Fruit fly (Drosophila melanogaster) whole organism, prepupa: ENCODE measurements around the gene path.

ENCODE experiments used
- Blimp-1 ChIP-seq: fragments of 200-800 bp; sonication (Bioruptor generic); optimal IDR thresholded peaks from 3 replicates; lab custom pipeline; 2017; ENCODE audit warnings: missing biosample characterization, missing genetic modification characterization, mild to moderate bottlenecking, moderate library complexity, missing genetic modification reagents
- CG10669 ChIP-seq: fragments of 200-800 bp; sonication (Bioruptor generic); optimal IDR thresholded peaks from 3 replicates; lab custom pipeline; 2018; ENCODE audit warnings: missing biosample characterization, mild to moderate bottlenecking, missing genetic modification characterization, moderate library complexity
- CG11294 ChIP-seq: fragments of 200-800 bp; sonication (Bioruptor generic); IDR thresholded peaks from 2 replicates; pipeline ENCODE4 v1.3.6; 2022; ENCODE audit warnings: missing biosample characterization, missing genetic modification characterization
- CG11762 ChIP-seq: fragments of 200-800 bp; sonication (Bioruptor generic); optimal IDR thresholded peaks from 3 replicates; lab custom pipeline; 2016; ENCODE audit warnings: missing biosample characterization, missing genetic modification characterization; ENCODE audit not compliant: insufficient read depth
- CG1621 ChIP-seq: fragments of 200-800 bp; sonication (Bioruptor generic); optimal IDR thresholded peaks from 3 replicates; lab custom pipeline; 2018; ENCODE audit warnings: missing biosample characterization, mild to moderate bottlenecking, missing genetic modification characterization
- CG16779 ChIP-seq: fragments of 200-800 bp; sonication (Bioruptor generic); optimal IDR thresholded peaks from 3 replicates; lab custom pipeline; 2017; ENCODE audit warnings: missing biosample characterization, mild to moderate bottlenecking, missing genetic modification characterization
- CG32006 ChIP-seq: fragments of 200-800 bp; sonication (Bioruptor generic); optimal IDR thresholded peaks from 3 replicates; lab custom pipeline; 2017; ENCODE audit warnings: missing biosample characterization, mild to moderate bottlenecking, missing genetic modification characterization
- CG3919 ChIP-seq: fragments of 200-800 bp; sonication (Bioruptor generic); optimal IDR thresholded peaks from 3 replicates; lab custom pipeline; 2016; ENCODE audit warnings: missing biosample characterization, missing genetic modification characterization
- CG4318 ChIP-seq: fragments of 200-800 bp; sonication (Bioruptor generic); optimal IDR thresholded peaks from 3 replicates; lab custom pipeline; 2017; ENCODE audit warnings: missing biosample characterization, mild to moderate bottlenecking, missing genetic modification characterization
- CG6276 ChIP-seq: fragments of 200-800 bp; sonication (Bioruptor generic); optimal IDR thresholded peaks from 2 replicates; lab custom pipeline; 2017; ENCODE audit warnings: missing biosample characterization, mild to moderate bottlenecking, missing genetic modification characterization
- CG6808 ChIP-seq: fragments of 200-800 bp; sonication (Bioruptor generic); optimal IDR thresholded peaks from 3 replicates; lab custom pipeline; 2017; ENCODE audit warnings: missing biosample characterization, missing genetic modification characterization, mild to moderate bottlenecking, moderate library complexity, missing genetic modification reagents
- CG7368 ChIP-seq: fragments of 200-800 bp; sonication (Bioruptor generic); optimal IDR thresholded peaks from 3 replicates; lab custom pipeline; 2016; ENCODE audit warnings: missing biosample characterization, missing genetic modification characterization
- CG8119 ChIP-seq: fragments of 200-800 bp; sonication (Bioruptor generic); IDR thresholded peaks from 3 replicates; pipeline ENCODE4 v1.3.6; 2022; ENCODE audit warnings: missing biosample characterization, missing genetic modification characterization
- CG8319 ChIP-seq: fragments of 200-800 bp; sonication (Bioruptor generic); optimal IDR thresholded peaks from 3 replicates; lab custom pipeline; 2016; ENCODE audit warnings: missing biosample characterization, missing genetic modification characterization
- Eip75B ChIP-seq: fragments of 200-800 bp; sonication (Bioruptor generic); optimal IDR thresholded peaks from 3 replicates; lab custom pipeline; 2016; ENCODE audit warnings: missing biosample characterization, missing genetic modification characterization
- Eip78C ChIP-seq: fragments of 200-800 bp; sonication (Bioruptor generic); peaks from one replicate; lab custom pipeline; 2016; ENCODE audit warnings: missing biosample characterization, missing genetic modification characterization
- Ets21C ChIP-seq: fragments of 200-800 bp; sonication (Bioruptor generic); optimal IDR thresholded peaks from 3 replicates; lab custom pipeline; 2016; ENCODE audit warnings: missing biosample characterization, missing genetic modification characterization
- Ets96B ChIP-seq: fragments of 200-800 bp; optimal IDR thresholded peaks from 2 replicates; lab custom pipeline; 2019; ENCODE audit warnings: missing biosample characterization, mild to moderate bottlenecking, missing genetic modification characterization, moderate library complexity
- Gug ChIP-seq: fragments of 200-800 bp; sonication (Bioruptor generic); IDR thresholded peaks from 2 replicates; pipeline ENCODE4 v1.3.6; 2022; ENCODE audit warnings: missing biosample characterization, missing genetic modification characterization
- Hr38 ChIP-seq: sonication (Bioruptor generic); optimal IDR thresholded peaks from 2 replicates; lab custom pipeline; 2016; ENCODE audit warnings: missing biosample characterization, missing genetic modification characterization
- Hr39 ChIP-seq: fragments of 200-800 bp; sonication (Bioruptor generic); optimal IDR thresholded peaks from 2 replicates; lab custom pipeline; 2016; ENCODE audit warnings: missing biosample characterization, missing genetic modification characterization
- Hr4 ChIP-seq: fragments of 200-800 bp; sonication (Bioruptor generic); optimal IDR thresholded peaks from 3 replicates; lab custom pipeline; 2016; ENCODE audit warnings: missing biosample characterization, missing genetic modification characterization
- Met ChIP-seq: fragments of 200-800 bp; sonication (Bioruptor generic); optimal IDR thresholded peaks from 3 replicates; lab custom pipeline; 2016; ENCODE audit warnings: missing biosample characterization, missing genetic modification characterization
- Sox102F ChIP-seq: fragments of 200-800 bp; sonication (Bioruptor generic); optimal IDR thresholded peaks from 2 replicates; lab custom pipeline; 2016; ENCODE audit warnings: missing biosample characterization, mild to moderate bottlenecking, missing genetic modification characterization
- Sox15 ChIP-seq: fragments of 200-800 bp; sonication (Bioruptor generic); optimal IDR thresholded peaks from 3 replicates; lab custom pipeline; 2016; ENCODE audit warnings: missing biosample characterization, missing genetic modification characterization
- acj6 ChIP-seq: fragments of 200-800 bp; sonication (Bioruptor generic); optimal IDR thresholded peaks from 3 replicates; lab custom pipeline; 2016; ENCODE audit warnings: missing biosample characterization, missing genetic modification characterization
- cyc ChIP-seq: fragments of 200-800 bp; sonication (Bioruptor generic); optimal IDR thresholded peaks from 3 replicates; lab custom pipeline; 2016; ENCODE audit warnings: missing biosample characterization, missing genetic modification characterization
- eg ChIP-seq: fragments of 200-800 bp; sonication (Bioruptor generic); IDR thresholded peaks from 3 replicates; pipeline ENCODE4 v1.3.6; 2022; ENCODE audit warnings: missing biosample characterization, missing genetic modification characterization
- esn ChIP-seq: fragments of 200-800 bp; sonication (Bioruptor generic); optimal IDR thresholded peaks from 2 replicates; lab custom pipeline; 2016; ENCODE audit warnings: missing biosample characterization, mild to moderate bottlenecking, missing genetic modification characterization, moderate library complexity
- fd59A ChIP-seq: fragments of 200-800 bp; sonication (Bioruptor generic); optimal IDR thresholded peaks from 2 replicates; lab custom pipeline; 2017; ENCODE audit warnings: missing biosample characterization, mild to moderate bottlenecking, missing genetic modification characterization, missing genetic modification reagents
- fkh ChIP-seq: fragments of 200-800 bp; sonication (Bioruptor generic); optimal IDR thresholded peaks from 3 replicates; lab custom pipeline; 2017; ENCODE audit warnings: missing biosample characterization, mild to moderate bottlenecking, missing genetic modification characterization, moderate library complexity
- net ChIP-seq: fragments of 200-800 bp; sonication (Bioruptor generic); optimal IDR thresholded peaks from 3 replicates; lab custom pipeline; 2016; ENCODE audit warnings: missing biosample characterization, missing genetic modification characterization
- pdm3 ChIP-seq: fragments of 200-800 bp; sonication (Bioruptor generic); optimal IDR thresholded peaks from 3 replicates; lab custom pipeline; 2016; ENCODE audit warnings: missing biosample characterization, missing genetic modification characterization
- ss ChIP-seq, 2 experiments: fragments of 200-800 bp; sonication (Bioruptor generic); optimal IDR thresholded peaks; 2 replicates in 1 of 2; 3 replicates in 1 of 2; lab custom pipeline; 2017 to 2018; ENCODE audit warnings: mild to moderate bottlenecking in 2 of 2, missing biosample characterization in 2 of 2, missing genetic modification characterization in 2 of 2, moderate library complexity in 1 of 2
- svp ChIP-seq: fragments of 200-800 bp; sonication (Bioruptor generic); peaks from one replicate; lab custom pipeline; 2016; ENCODE audit warnings: missing biosample characterization, missing genetic modification characterization
- vri ChIP-seq: fragments of 200-800 bp; sonication (Bioruptor generic); optimal IDR thresholded peaks from 3 replicates; lab custom pipeline; 2016; ENCODE audit warnings: missing biosample characterization, mild to moderate bottlenecking, missing genetic modification characterization

path gene

dm6 chr3L:9503552-9504317 lies 1.4 kb downstream of the path start (continued):
- no peak for TF ChIP-seq CG3919 (GFP tag; lab: Kevin White, UChicago)
- TF ChIP-seq fd59A (GFP tag; lab: Kevin White, UChicago): no peak
- no peak for TF ChIP-seq Sox102F (GFP tag; lab: Kevin White, UChicago)
- TF ChIP-seq CG4318 (GFP tag; lab: Kevin White, UChicago): no peak
- no peak for TF ChIP-seq esn
- no peak for TF ChIP-seq ss (GFP tag; optimal IDR thresholded peaks at IDR 0.05; lab: Kevin White, UChicago)
- TF ChIP-seq vri (GFP tag; lab: Kevin White, UChicago): no peak
- TF ChIP-seq Ets96B (tag; lab: Kevin White, UChicago): peak; percentile 43
- TF ChIP-seq Met (GFP tag; lab: Kevin White, UChicago): no peak
- TF ChIP-seq CG16779 (tag; lab: Kevin White, UChicago): no peak
- peak; percentile 43 for TF ChIP-seq CG10669 (GFP tag; lab: Kevin White, UChicago)
- TF ChIP-seq acj6 (GFP tag; lab: Kevin White, UChicago): no peak
- TF ChIP-seq CG6808: peak; percentile 13
- TF ChIP-seq CG6276 (GFP tag; lab: Kevin White, UChicago): peak; percentile 23
- TF ChIP-seq Gug (GFP tag; lab: Robert Waterston, UW): 0 out of 2 replicates have a peak, but pooled peaks have one; percentile 49
- TF ChIP-seq Eip75B: peak; percentile 4
- no peak for TF ChIP-seq CG11762 (GFP tag; lab: Kevin White, UChicago)
- TF ChIP-seq Hr4 (GFP tag; lab: Kevin White, UChicago): peak; percentile 35
- 0 out of 3 replicates have a peak, but pooled peaks have one; percentile 22 for TF ChIP-seq CG8119 (GFP tag; lab: Robert Waterston, UW)
- no peak for TF ChIP-seq Hr39 (GFP tag; lab: Kevin White, UChicago)
- TF ChIP-seq eg: 0 out of 3 replicates have a peak, but pooled peaks have one; percentile 39

- TF ChIP-seq CG8319 (GFP tag; lab: Kevin White, UChicago): no peak
- TF ChIP-seq vri (GFP tag; lab: Kevin White, UChicago): peak; percentile 39
- TF ChIP-seq, all 60 proteins: peak for 1
Measured at dm6 chr3L:9502856-9503255, 2.3 kb downstream of the path start.

- no peak for TF ChIP-seq CG16779 (tag; lab: Kevin White, UChicago)
- TF ChIP-seq fkh (GFP tag; lab: Kevin White, UChicago): peak; percentile 39
- TF ChIP-seq pdm3 (GFP tag; lab: Kevin White, UChicago): no peak
- no peak for TF ChIP-seq CG32006 (GFP tag; lab: Kevin White, UChicago)
- no peak for TF ChIP-seq net (GFP tag; lab: Kevin White, UChicago)
- no peak for TF ChIP-seq Eip75B
- TF ChIP-seq, all 60 proteins: peak for 1
Measured at dm6 chr3L:9502294-9502693, 2.8 kb downstream of the path start.

DNA sequence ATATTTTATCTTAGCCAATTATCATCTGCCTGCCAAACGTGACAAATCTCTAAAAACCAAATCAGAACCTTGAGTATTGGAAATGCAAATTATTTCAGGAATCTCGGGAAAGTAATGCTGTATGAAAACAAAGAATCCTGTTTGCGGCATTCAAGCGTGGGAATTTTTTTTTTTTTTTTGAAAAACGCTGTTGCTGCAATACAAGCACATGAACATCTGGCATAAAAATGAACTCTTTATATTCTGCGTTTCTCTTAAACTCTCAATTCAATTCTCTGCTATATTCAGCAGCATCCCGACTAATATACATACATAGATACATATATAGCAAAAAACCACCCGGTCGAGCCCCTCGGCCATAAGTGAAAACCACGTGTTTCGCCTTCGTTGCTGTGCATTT lies 3.8 kb downstream of the path start:
- TF ChIP-seq Eip78C (GFP tag; lab: Kevin White, UChicago): peak; percentile 23
- no peak for TF ChIP-seq CG7368 (GFP tag; lab: Kevin White, UChicago)
- no peak for TF ChIP-seq acj6 (GFP tag; lab: Kevin White, UChicago)
- no peak for TF ChIP-seq Sox15 (GFP tag; lab: Kevin White, UChicago)

dm6 chr3L:9499919-9500807 lies 5.0 kb downstream of the path start:
- TF ChIP-seq esn (no peak), Hr38 (GFP tag; lab: Kevin White, UChicago) (no peak), Blimp-1 (GFP tag; lab: Kevin White, UChicago) (no peak), eg (no peak), Ets21C (no peak), svp (GFP tag; lab: Kevin White, UChicago) (peak; percentile 82), CG11294 (no peak), fd59A (GFP tag; lab: Kevin White, UChicago) (no peak), CG1621 (no peak), vri (GFP tag; lab: Kevin White, UChicago) (peak; percentile 13), CG3919 (GFP tag; lab: Kevin White, UChicago) (no peak), CG32006 (GFP tag; lab: Kevin White, UChicago) (no peak), cyc (GFP tag; lab: Kevin White, UChicago) (no peak)
- TF ChIP-seq, all 60 proteins: peak for 2
